Worm (Caenorhabditis elegans): ENCODE results near the gene fbxb-53.

DNA sequence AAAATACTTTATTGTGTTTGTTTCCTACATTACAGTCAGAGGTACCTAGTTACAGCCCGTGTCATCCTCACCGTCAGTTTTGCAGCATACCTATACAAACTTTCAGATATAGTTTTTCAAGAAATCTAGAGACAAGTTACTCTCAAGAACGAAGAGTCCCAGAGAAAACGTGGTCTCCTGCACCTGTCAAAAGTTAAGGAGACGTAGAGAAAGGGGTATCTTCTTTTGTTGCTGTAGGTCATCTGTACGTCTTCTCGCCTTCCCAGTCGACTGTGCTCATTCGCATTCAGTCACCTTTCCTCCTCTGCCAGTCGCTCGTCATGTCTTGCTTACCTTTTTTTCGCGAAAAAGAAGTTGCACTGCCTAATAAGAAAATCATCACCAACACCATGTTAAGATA is 4.9 kb downstream of the fbxb-53 start, which contains the start of gene F36H5.4:
- TF ChIP-seq pha-4 (tag; optimal IDR thresholded peaks at IDR 0.05) = no peak
- TF ChIP-seq elt-3 (tag; optimal IDR thresholded peaks at IDR 0.05) = no peak
- TF ChIP-seq sem-2 (GFP tag; optimal IDR thresholded peaks at IDR 0.05) = no peak
- no peak for TF ChIP-seq snpc-4 (tag; optimal IDR thresholded peaks at IDR 0.05)
- TF ChIP-seq M03D4.4 (tag; optimal IDR thresholded peaks at IDR 0.05) = no peak
- no peak for TF ChIP-seq nhr-12 (tag; optimal IDR thresholded peaks at IDR 0.05)

All from whole organism, mixed stage, embryonic.